Worm (Caenorhabditis elegans) whole organism, young adult: ENCODE results near the gene Y54E2A.10.

Experiments
- B0336.3 ChIP-seq: fragments of 200-800 bp; sonication (Bioruptor generic); IDR thresholded peaks from 2 replicates; pipeline ENCODE4 v1.3.6; 2022; ENCODE audit warnings: missing genetic modification characterization, missing compliant biosample characterization
- F10E7.11 ChIP-seq: sonication (generic microtip); optimal IDR thresholded peaks from 2 replicates; lab custom pipeline; 2017; ENCODE audit warnings: mild to moderate bottlenecking, missing genetic modification characterization, moderate library complexity, missing compliant biosample characterization
- F22D6.2 ChIP-seq: sonication (generic microtip); optimal IDR thresholded peaks from 2 replicates; lab custom pipeline; 2016; ENCODE audit warnings: mild to moderate bottlenecking, missing genetic modification characterization, missing compliant biosample characterization
- F33H1.4 ChIP-seq: fragments of 200-800 bp; sonication (Bioruptor generic); IDR thresholded peaks from 2 replicates; pipeline ENCODE4 v1.3.6; 2022; ENCODE audit warnings: missing genetic modification reagents, missing genetic modification characterization, missing compliant biosample characterization
- F39B2.1 ChIP-seq: fragments of 200-800 bp; sonication (Bioruptor generic); IDR thresholded peaks from 2 replicates; pipeline ENCODE4 v1.3.6; 2022; ENCODE audit warnings: missing genetic modification reagents, missing genetic modification characterization, missing compliant biosample characterization
- F52B5.7 ChIP-seq: sonication (generic microtip); optimal IDR thresholded peaks from 2 replicates; lab custom pipeline; 2016; ENCODE audit warnings: mild to moderate bottlenecking, missing genetic modification characterization, missing compliant biosample characterization
- F55B11.4 ChIP-seq: sonication (generic microtip); optimal IDR thresholded peaks from 2 replicates; lab custom pipeline; 2016; ENCODE audit warnings: missing compliant biosample characterization, missing genetic modification characterization, borderline replicate concordance; ENCODE audit not compliant: insufficient read depth
- F57C9.4 ChIP-seq: sonication (generic microtip); optimal IDR thresholded peaks from 2 replicates; lab custom pipeline; 2017; ENCODE audit warnings: mild to moderate bottlenecking, missing genetic modification characterization, missing compliant biosample characterization
- K11D2.4 ChIP-seq: fragments of 200-800 bp; sonication (Bioruptor generic); IDR thresholded peaks from 2 replicates; pipeline ENCODE4 v1.3.6; 2022; ENCODE audit warnings: missing genetic modification reagents, missing genetic modification characterization, missing compliant biosample characterization
- T07F8.4 ChIP-seq: sonication (generic microtip); optimal IDR thresholded peaks from 2 replicates; lab custom pipeline; 2016; ENCODE audit warnings: mild to moderate bottlenecking, missing genetic modification characterization, moderate library complexity, missing compliant biosample characterization
- T26A5.8 ChIP-seq: sonication (generic microtip); optimal IDR thresholded peaks from 2 replicates; lab custom pipeline; 2016; ENCODE audit warnings: missing genetic modification characterization, missing compliant biosample characterization
- Y53F4B.3 ChIP-seq: fragments of 200-800 bp; sonication (Bioruptor generic); IDR thresholded peaks from 2 replicates; pipeline ENCODE4 v1.3.6; 2022; ENCODE audit warnings: missing genetic modification reagents, missing genetic modification characterization, missing compliant biosample characterization
- Y53G8AR.9 ChIP-seq: fragments of 200-800 bp; sonication (Bioruptor generic); conservative IDR thresholded peaks from 2 replicates; pipeline ENCODE4 v1.3.6; 2022; ENCODE audit warnings: missing genetic modification reagents, missing genetic modification characterization, missing compliant biosample characterization
- Y95B8A.8 ChIP-seq: fragments of 200-800 bp; sonication (Bioruptor generic); IDR thresholded peaks from 2 replicates; pipeline ENCODE4 v1.3.6; 2022; ENCODE audit warnings: missing genetic modification reagents, missing genetic modification characterization, missing compliant biosample characterization
- ZK185.1 ChIP-seq: sonication (generic microtip); optimal IDR thresholded peaks from 2 replicates; lab custom pipeline; 2016; ENCODE audit warnings: mild to moderate bottlenecking, missing genetic modification characterization, missing compliant biosample characterization; ENCODE audit not compliant: poor library complexity, severe bottlenecking
- ama-1 ChIP-seq, 3 experiments: fragments of 150-350 bp in 1 of 3; sonication (generic microtip) in 2 of 3; optimal IDR thresholded peaks; 2 replicates each; lab custom pipeline; 2014 to 2018; ENCODE audit warnings: missing biosample characterization in 2 of 3, missing genetic modification characterization in 2 of 3, missing genetic modification reagents in 2 of 3
- atf-7 ChIP-seq: sonication (generic microtip); optimal IDR thresholded peaks from 2 replicates; lab custom pipeline; 2017; ENCODE audit warnings: mild to moderate bottlenecking, missing genetic modification characterization, missing compliant biosample characterization
- attf-5 ChIP-seq: fragments of 200-800 bp; sonication (Bioruptor generic); optimal IDR thresholded peaks from 2 replicates; lab custom pipeline; 2018; ENCODE audit warnings: mild to moderate bottlenecking, missing genetic modification characterization, missing compliant biosample characterization
- attf-6 ChIP-seq: fragments of 200-800 bp; sonication (Bioruptor generic); IDR thresholded peaks from 2 replicates; pipeline ENCODE4 v1.3.6; 2022; ENCODE audit warnings: missing genetic modification reagents, missing genetic modification characterization, missing compliant biosample characterization
- bed-2 ChIP-seq: fragments of 200-800 bp; sonication (Bioruptor generic); IDR thresholded peaks from 2 replicates; pipeline ENCODE4 v1.3.6; 2022; ENCODE audit warnings: missing genetic modification reagents, missing genetic modification characterization, missing compliant biosample characterization
- cebp-1 ChIP-seq, 2 experiments: fragments of 200-800 bp in 1 of 2; sonication (Bioruptor generic) in 1 of 2; sonication (generic microtip) in 1 of 2; IDR thresholded peaks in 1 of 2; optimal IDR thresholded peaks in 1 of 2; 2 replicates each; pipeline versions ENCODE4 v1.3.6 to Lab custom; 2017 to 2022; ENCODE audit warnings: missing compliant biosample characterization in 2 of 2, missing genetic modification characterization in 2 of 2, mild to moderate bottlenecking in 1 of 2, missing genetic modification reagents in 1 of 2, moderate library complexity in 1 of 2
- cebp-2 ChIP-seq: fragments of 200-800 bp; sonication (Bioruptor generic); IDR thresholded peaks from 2 replicates; pipeline ENCODE4 v1.3.6; 2022; ENCODE audit warnings: missing genetic modification characterization, missing compliant biosample characterization
- ceh-100 ChIP-seq: fragments of 200-800 bp; sonication (Bioruptor generic); IDR thresholded peaks from 2 replicates; pipeline ENCODE4 v1.3.6; 2022; ENCODE audit warnings: missing genetic modification reagents, missing genetic modification characterization, missing compliant biosample characterization
- ceh-27 ChIP-seq: fragments of 200-800 bp; sonication (Bioruptor generic); optimal IDR thresholded peaks from 2 replicates; lab custom pipeline; 2018; ENCODE audit warnings: mild to moderate bottlenecking, missing genetic modification characterization, moderate library complexity, missing compliant biosample characterization
- ceh-79 ChIP-seq: sonication (generic microtip); optimal IDR thresholded peaks from 2 replicates; lab custom pipeline; 2017; ENCODE audit warnings: mild to moderate bottlenecking, missing genetic modification characterization, missing compliant biosample characterization
- chd-7 ChIP-seq: sonication (generic microtip); optimal IDR thresholded peaks from 2 replicates; lab custom pipeline; 2016; ENCODE audit warnings: mild to moderate bottlenecking, missing genetic modification characterization, moderate library complexity, missing compliant biosample characterization
- efl-1 ChIP-seq: fragments of 150-350 bp; optimal IDR thresholded peaks from 2 replicates; lab custom pipeline; 2014; ENCODE audit warnings: missing biosample characterization, missing genetic modification reagents, missing genetic modification characterization
- egl-44 ChIP-seq: fragments of 200-800 bp; sonication (Bioruptor generic); IDR thresholded peaks from 2 replicates; pipeline ENCODE4 v1.3.6; 2022; ENCODE audit warnings: missing genetic modification reagents, missing genetic modification characterization, missing compliant biosample characterization
- egrh-3 ChIP-seq: fragments of 200-800 bp; sonication (Bioruptor generic); IDR thresholded peaks from 2 replicates; pipeline ENCODE4 v1.3.6; 2022; ENCODE audit warnings: missing genetic modification reagents, missing genetic modification characterization, missing compliant biosample characterization
- gei-17 ChIP-seq: fragments of 200-800 bp; sonication (Bioruptor generic); optimal IDR thresholded peaks from 2 replicates; lab custom pipeline; 2018; ENCODE audit warnings: mild to moderate bottlenecking, missing genetic modification characterization, missing compliant biosample characterization
- hlh-12 ChIP-seq: sonication (generic microtip); optimal IDR thresholded peaks from 2 replicates; lab custom pipeline; 2016; ENCODE audit warnings: missing genetic modification characterization, missing compliant biosample characterization
- hmg-20 ChIP-seq: fragments of 200-800 bp; sonication (Bioruptor generic); IDR thresholded peaks from 2 replicates; pipeline ENCODE4 v1.3.6; 2022; ENCODE audit warnings: missing genetic modification reagents, missing genetic modification characterization, missing compliant biosample characterization
- hsf-1 ChIP-seq: fragments of 200-800 bp; sonication (Bioruptor generic); IDR thresholded peaks from 2 replicates; pipeline ENCODE4 v1.3.6; 2022; ENCODE audit warnings: missing genetic modification reagents, missing genetic modification characterization, missing compliant biosample characterization
- lin-40 ChIP-seq: sonication (generic microtip); optimal IDR thresholded peaks from 2 replicates; lab custom pipeline; 2016; ENCODE audit warnings: missing genetic modification characterization, mild to moderate bottlenecking, missing compliant biosample characterization, missing genotype, missing genetic modification reagents
- lin-54 ChIP-seq: fragments of 200-800 bp; sonication (Bioruptor generic); optimal IDR thresholded peaks from 2 replicates; lab custom pipeline; 2018; ENCODE audit warnings: mild to moderate bottlenecking, missing genetic modification characterization, missing compliant biosample characterization
- lir-1 ChIP-seq: fragments of 200-800 bp; sonication (Bioruptor generic); conservative IDR thresholded peaks from 2 replicates; pipeline ENCODE4 v1.3.6; 2022; ENCODE audit warnings: missing genetic modification reagents, missing genetic modification characterization, missing compliant biosample characterization
- madf-6 ChIP-seq: fragments of 200-800 bp; sonication (Bioruptor generic); IDR thresholded peaks from 2 replicates; pipeline ENCODE4 v1.3.6; 2022; ENCODE audit warnings: missing genetic modification reagents, missing genetic modification characterization, missing compliant biosample characterization
- nfyb-1 ChIP-seq: fragments of 200-800 bp; sonication (Bioruptor generic); IDR thresholded peaks from 2 replicates; pipeline ENCODE4 v1.3.6; 2022; ENCODE audit warnings: missing genetic modification reagents, missing genetic modification characterization, missing compliant biosample characterization
- nhr-27 ChIP-seq: fragments of 200-800 bp; sonication (Bioruptor generic); optimal IDR thresholded peaks from 2 replicates; lab custom pipeline; 2018; ENCODE audit warnings: mild to moderate bottlenecking, missing genetic modification characterization, moderate library complexity, missing compliant biosample characterization
- pbrm-1 ChIP-seq: fragments of 200-800 bp; sonication (Bioruptor generic); IDR thresholded peaks from 2 replicates; pipeline ENCODE4 v1.3.6; 2022; ENCODE audit warnings: missing genetic modification reagents, missing genetic modification characterization, missing compliant biosample characterization
- rec-8 ChIP-seq, 2 experiments: sonication (generic microtip); optimal IDR thresholded peaks; 2 replicates each; lab custom pipeline; 2016; ENCODE audit warnings: mild to moderate bottlenecking in 2 of 2, missing genetic modification characterization in 2 of 2, missing genetic modification reagents in 2 of 2, missing genotype in 2 of 2, missing biosample characterization in 1 of 2, missing compliant biosample characterization in 1 of 2, moderate library complexity in 1 of 2
- repo-1 ChIP-seq: sonication (generic microtip); optimal IDR thresholded peaks from 2 replicates; lab custom pipeline; 2017; ENCODE audit warnings: mild to moderate bottlenecking, missing genetic modification characterization, missing compliant biosample characterization
- snpc-3.4 ChIP-seq: sonication (generic microtip); optimal IDR thresholded peaks from 2 replicates; lab custom pipeline; 2017; ENCODE audit warnings: missing genetic modification characterization, mild to moderate bottlenecking, missing compliant biosample characterization, antibody characterized with exemption, moderate library complexity, missing genotype, missing genetic modification reagents
- somi-1 ChIP-seq: fragments of 200-800 bp; sonication (Bioruptor generic); optimal IDR thresholded peaks from 2 replicates; lab custom pipeline; 2018; ENCODE audit warnings: mild to moderate bottlenecking, missing genetic modification characterization, missing compliant biosample characterization
- tbx-9 ChIP-seq: sonication (generic microtip); optimal IDR thresholded peaks from 2 replicates; lab custom pipeline; 2016; ENCODE audit warnings: borderline replicate concordance, missing genetic modification characterization, inconsistent platforms, missing compliant biosample characterization
- ztf-18 ChIP-seq: sonication (generic microtip); optimal IDR thresholded peaks from 2 replicates; lab custom pipeline; 2016; ENCODE audit warnings: missing genotype, mild to moderate bottlenecking, missing genetic modification characterization, missing compliant biosample characterization
- ztf-28 ChIP-seq: fragments of 200-800 bp; sonication (Bioruptor generic); IDR thresholded peaks from 2 replicates; pipeline ENCODE4 v1.3.6; 2022; ENCODE audit warnings: missing genetic modification reagents, missing genetic modification characterization, missing compliant biosample characterization

The Y54E2A.10 gene

ce11 chrII:14752187-14752959 is 38.5 kb upstream of the Y54E2A.10 start, which contains the start of gene smg-9 (continued):
- TF ChIP-seq cebp-1 (GFP tag; IDR thresholded peaks at IDR 0.05; lab: Robert Waterston, UW) (no peak), cebp-1 (tag; optimal IDR thresholded peaks at IDR 0.05; lab: Kevin White, UChicago) (no peak), F57C9.4 (tag; lab: Kevin White, UChicago) (no peak), F10E7.11 (tag; lab: Kevin White, UChicago) (no peak), lir-1 (GFP tag; lab: Robert Waterston, UW) (no peak), attf-6 (GFP tag; lab: Robert Waterston, UW) (no peak), tbx-9 (tag; lab: Kevin White, UChicago) (no peak), Y53G8AR.9 (peak; percentile 67), ztf-28 (no peak), egrh-3 (GFP tag; lab: Robert Waterston, UW) (no peak), hsf-1 (GFP tag; lab: Robert Waterston, UW) (peak; percentile 32; the same call in 1 of the 2 replicates), ztf-18 (tag; lab: Kevin White, UChicago) (no peak), hmg-20 (GFP tag; lab: Robert Waterston, UW) (no peak), ama-1 (optimal IDR thresholded peaks at IDR 0.05; lab: Kevin White, UChicago) (no peak), ama-1 (GFP tag; optimal IDR thresholded peaks at IDR 0.05; lab: Kevin White, UChicago) (no peak), K11D2.4 (GFP tag; lab: Robert Waterston, UW) (no peak), F52B5.7 (no peak), rec-8 (tag; optimal IDR thresholded peaks at IDR 0.05; lab: Kevin White, UChicago) (no peak), repo-1 (no peak), gei-17 (GFP tag; lab: Kevin White, UChicago) (no peak), lin-40 (no peak), efl-1 (GFP tag; lab: Kevin White, UChicago) (peak; percentile 80), hlh-12 (tag; lab: Kevin White, UChicago) (no peak), ZK185.1 (tag; lab: Kevin White, UChicago) (no peak), Y53F4B.3 (GFP tag; lab: Robert Waterston, UW) (no peak), somi-1 (no peak), ceh-100 (GFP tag; lab: Robert Waterston, UW) (no peak), cebp-2 (GFP tag; lab: Robert Waterston, UW) (no peak), ceh-79 (no peak), Y95B8A.8 (GFP tag; lab: Robert Waterston, UW) (no peak), B0336.3 (GFP tag; lab: Robert Waterston, UW) (no peak), ceh-27 (GFP tag; lab: Kevin White, UChicago) (no peak), snpc-3.4 (tag; lab: Kevin White, UChicago) (no peak), attf-5 (no peak), bed-2 (GFP tag; lab: Robert Waterston, UW) (no peak), nfyb-1 (GFP tag; lab: Robert Waterston, UW) (no peak), T26A5.8 (tag; lab: Kevin White, UChicago) (no peak), F39B2.1 (GFP tag; lab: Robert Waterston, UW) (no peak), nhr-27 (tag; lab: Kevin White, UChicago) (no peak), madf-6 (GFP tag; lab: Robert Waterston, UW) (peak; percentile 79), F55B11.4 (no peak), atf-7 (tag; lab: Kevin White, UChicago) (no peak), F33H1.4 (GFP tag; lab: Robert Waterston, UW) (peak; percentile 75), chd-7 (no peak), T07F8.4 (tag; lab: Kevin White, UChicago) (no peak), egl-44 (GFP tag; lab: Robert Waterston, UW) (no peak), lin-54 (GFP tag; lab: Kevin White, UChicago) (peak; percentile 27), pbrm-1 (no peak), F22D6.2 (tag; lab: Kevin White, UChicago) (no peak)
